Worm (Caenorhabditis elegans) whole organism, L4 larva: ENCODE data around the gene nspg-10.

Experiments used
- F37D6.2 ChIP-seq: sonication (generic microtip); optimal IDR thresholded peaks from 2 replicates; lab custom pipeline; 2016; ENCODE audit warnings: mild to moderate bottlenecking, missing genetic modification characterization, missing compliant biosample characterization
- F49E8.2 ChIP-seq: sonication (generic microtip); optimal IDR thresholded peaks from 2 replicates; lab custom pipeline; 2016; ENCODE audit warnings: missing compliant biosample characterization, mild to moderate bottlenecking, missing genetic modification characterization, borderline replicate concordance
- Y5F2A.4 ChIP-seq: fragments of 200-800 bp; sonication (Bioruptor generic); optimal IDR thresholded peaks from 2 replicates; lab custom pipeline; 2018; ENCODE audit warnings: mild to moderate bottlenecking, missing genetic modification characterization, missing compliant biosample characterization
- ZK546.5 ChIP-seq, 2 experiments: sonication (generic microtip); optimal IDR thresholded peaks; 2 replicates each; lab custom pipeline; 2017; ENCODE audit warnings: missing biosample characterization in 2 of 2, missing genetic modification characterization in 2 of 2
- aha-1 ChIP-seq: fragments of 150-350 bp; peaks from one replicate; lab custom pipeline; 2014; ENCODE audit warnings: missing biosample characterization, missing genetic modification characterization
- arid-1 ChIP-seq: fragments of 200-800 bp; sonication (Bioruptor generic); conservative IDR thresholded peaks from 2 replicates; pipeline ENCODE4 v1.3.6; 2022; ENCODE audit warnings: missing genetic modification reagents, missing genetic modification characterization, missing compliant biosample characterization
- ceh-20 ChIP-seq: fragments of 200-800 bp; sonication (Bioruptor generic); IDR thresholded peaks from 2 replicates; pipeline ENCODE4 v1.3.6; 2022; ENCODE audit warnings: missing genetic modification reagents, missing genetic modification characterization, missing compliant biosample characterization
- ceh-28 ChIP-seq: fragments of 150-350 bp; optimal IDR thresholded peaks from 2 replicates; lab custom pipeline; 2014; ENCODE audit warnings: missing biosample characterization, missing genetic modification reagents, missing genetic modification characterization
- ceh-82 ChIP-seq: sonication (generic microtip); optimal IDR thresholded peaks from 2 replicates; lab custom pipeline; 2017; ENCODE audit warnings: missing biosample characterization, missing genetic modification characterization
- ces-1 ChIP-seq: fragments of 150-350 bp; sonication (generic microtip); optimal IDR thresholded peaks from 4 replicates; lab custom pipeline; 2014; ENCODE audit warnings: missing biosample characterization, missing genetic modification reagents, missing genetic modification characterization
- ctbp-1 ChIP-seq: fragments of 200-800 bp; sonication (Bioruptor generic); IDR thresholded peaks from 2 replicates; pipeline ENCODE4 v1.3.6; 2022; ENCODE audit warnings: missing genetic modification reagents, missing genetic modification characterization, missing compliant biosample characterization
- daf-19 ChIP-seq: fragments of 200-800 bp; sonication (Bioruptor generic); conservative IDR thresholded peaks from 2 replicates; pipeline ENCODE4 v1.3.6; 2022; ENCODE audit warnings: missing genetic modification characterization, missing compliant biosample characterization
- daf-8 ChIP-seq: fragments of 200-800 bp; sonication (Bioruptor generic); IDR thresholded peaks from 2 replicates; pipeline ENCODE4 v1.3.6; 2022; ENCODE audit warnings: missing genetic modification characterization, missing compliant biosample characterization
- dmd-6 ChIP-seq: fragments of 200-800 bp; sonication (Bioruptor generic); IDR thresholded peaks from 2 replicates; pipeline ENCODE4 v1.3.6; 2022; ENCODE audit warnings: missing genetic modification reagents, missing genetic modification characterization, missing compliant biosample characterization
- dpl-1 ChIP-seq: fragments of 150-350 bp; optimal IDR thresholded peaks from 2 replicates; lab custom pipeline; 2014; ENCODE audit warnings: missing biosample characterization, missing genetic modification reagents, missing genetic modification characterization
- duxl-1 ChIP-seq: sonication (generic microtip); optimal IDR thresholded peaks from 2 replicates; lab custom pipeline; 2016; ENCODE audit warnings: mild to moderate bottlenecking, missing genetic modification characterization, moderate library complexity, missing compliant biosample characterization; ENCODE audit not compliant: poor library complexity
- dve-1 ChIP-seq: sonication (generic microtip); optimal IDR thresholded peaks from 2 replicates; lab custom pipeline; 2017; ENCODE audit warnings: antibody characterized with exemption, mild to moderate bottlenecking, missing genetic modification characterization, missing compliant biosample characterization; ENCODE audit not compliant: insufficient read depth
- egl-43 ChIP-seq: fragments of 200-800 bp; sonication (Bioruptor generic); IDR thresholded peaks from 2 replicates; pipeline ENCODE4 v1.3.6; 2022; ENCODE audit warnings: missing genetic modification reagents, missing genetic modification characterization, missing compliant biosample characterization
- hlh-11 ChIP-seq: fragments of 200-800 bp; sonication (Bioruptor generic); optimal IDR thresholded peaks from 2 replicates; lab custom pipeline; 2018; ENCODE audit warnings: mild to moderate bottlenecking, missing genetic modification characterization, missing compliant biosample characterization
- hlh-30 ChIP-seq: sonication (generic microtip); optimal IDR thresholded peaks from 2 replicates; lab custom pipeline; 2017; ENCODE audit warnings: antibody characterized with exemption, mild to moderate bottlenecking, missing genetic modification characterization, missing compliant biosample characterization; ENCODE audit not compliant: insufficient read depth
- hmg-1.1 ChIP-seq: fragments of 200-800 bp; sonication (Bioruptor generic); IDR thresholded peaks from 2 replicates; pipeline ENCODE4 v1.3.6; 2022; ENCODE audit warnings: missing genetic modification reagents, missing genetic modification characterization, missing compliant biosample characterization
- jun-1 ChIP-seq: fragments of 150-350 bp; optimal IDR thresholded peaks from 2 replicates; lab custom pipeline; 2014; ENCODE audit warnings: missing biosample characterization, missing genetic modification reagents, missing genetic modification characterization
- lin-13 ChIP-seq: fragments of 150-350 bp; optimal IDR thresholded peaks from 2 replicates; lab custom pipeline; 2014; ENCODE audit warnings: missing biosample characterization, missing genetic modification reagents, missing genetic modification characterization
- lin-29 ChIP-seq: fragments of 200-800 bp; sonication (Bioruptor generic); IDR thresholded peaks from 2 replicates; pipeline ENCODE4 v1.3.6; 2022; ENCODE audit warnings: missing genetic modification reagents, missing genetic modification characterization, missing compliant biosample characterization
- lin-38 ChIP-seq: fragments of 200-800 bp; sonication (Bioruptor generic); IDR thresholded peaks from 2 replicates; pipeline ENCODE4 v1.3.6; 2022; ENCODE audit warnings: missing genetic modification reagents, missing genetic modification characterization, missing compliant biosample characterization
- lir-3 ChIP-seq: sonication (generic microtip); optimal IDR thresholded peaks from 2 replicates; lab custom pipeline; 2016; ENCODE audit warnings: mild to moderate bottlenecking, missing genetic modification characterization, missing compliant biosample characterization
- lsy-2 ChIP-seq, 2 experiments: fragments of 150-350 bp in 1 of 2; sonication (generic microtip) in 1 of 2; optimal IDR thresholded peaks; 2 replicates each; lab custom pipeline; 2014 to 2017; ENCODE audit warnings: missing biosample characterization in 2 of 2, missing genetic modification characterization in 2 of 2
- madf-5 ChIP-seq, 2 experiments: fragments of 200-800 bp; sonication (Bioruptor generic); IDR thresholded peaks; 2 replicates each; pipeline ENCODE4 v1.3.6; 2022; ENCODE audit warnings: missing compliant biosample characterization in 2 of 2, missing genetic modification characterization in 2 of 2
- mdl-1 ChIP-seq, 2 experiments: fragments of 150-350 bp in 1 of 2; sonication (generic microtip) in 1 of 2; optimal IDR thresholded peaks; 2 replicates each; lab custom pipeline; 2014 to 2017; ENCODE audit warnings: missing biosample characterization in 2 of 2, missing genetic modification characterization in 2 of 2
- mdt-29 ChIP-seq: fragments of 200-800 bp; sonication (Bioruptor generic); IDR thresholded peaks from 2 replicates; pipeline ENCODE4 v1.3.6; 2022; ENCODE audit warnings: missing genetic modification reagents, missing genetic modification characterization, missing compliant biosample characterization
- mes-2 ChIP-seq: sonication (generic microtip); optimal IDR thresholded peaks from 2 replicates; lab custom pipeline; 2016; ENCODE audit warnings: missing genotype, mild to moderate bottlenecking, missing genetic modification characterization, missing compliant biosample characterization; ENCODE audit not compliant: poor library complexity, severe bottlenecking
- mxl-3 ChIP-seq: fragments of 200-800 bp; sonication (Bioruptor generic); optimal IDR thresholded peaks from 2 replicates; lab custom pipeline; 2018; ENCODE audit warnings: mild to moderate bottlenecking, missing genetic modification characterization, missing compliant biosample characterization
- nhr-11 ChIP-seq: fragments of 150-350 bp; optimal IDR thresholded peaks from 2 replicates; lab custom pipeline; 2014; ENCODE audit warnings: missing biosample characterization, missing genetic modification characterization
- nhr-28 ChIP-seq: fragments of 150-350 bp; optimal IDR thresholded peaks from 2 replicates; lab custom pipeline; 2014; ENCODE audit warnings: missing biosample characterization, missing genetic modification characterization
- nhr-42 ChIP-seq: fragments of 200-800 bp; sonication (Bioruptor generic); IDR thresholded peaks from 2 replicates; pipeline ENCODE4 v1.3.6; 2022; ENCODE audit warnings: missing genetic modification characterization, missing compliant biosample characterization
- nhr-48 ChIP-seq: sonication (generic microtip); optimal IDR thresholded peaks from 2 replicates; lab custom pipeline; 2016; ENCODE audit warnings: mild to moderate bottlenecking, missing genetic modification characterization, missing compliant biosample characterization
- nhr-6 ChIP-seq: fragments of 150-350 bp; optimal IDR thresholded peaks from 2 replicates; lab custom pipeline; 2014; ENCODE audit warnings: missing biosample characterization, missing genetic modification characterization
- nhr-77 ChIP-seq: fragments of 150-350 bp; optimal IDR thresholded peaks from 2 replicates; lab custom pipeline; 2014; ENCODE audit warnings: missing biosample characterization, missing genetic modification characterization
- pha-4 ChIP-seq, 2 experiments: fragments of 150-350 bp in 1 of 2; fragments of 200-800 bp in 1 of 2; sonication (Bioruptor generic) in 1 of 2; IDR thresholded peaks in 1 of 2; optimal IDR thresholded peaks in 1 of 2; 2 replicates each; pipeline versions ENCODE4 v1.3.6 to Lab custom; 2014 to 2022; ENCODE audit warnings: missing genetic modification characterization in 2 of 2, missing genetic modification reagents in 2 of 2, missing biosample characterization in 1 of 2, missing compliant biosample characterization in 1 of 2
- pqm-1 ChIP-seq: sonication (generic microtip); optimal IDR thresholded peaks from 2 replicates; lab custom pipeline; 2017; ENCODE audit warnings: missing biosample characterization, missing genetic modification characterization
- spr-3 ChIP-seq: fragments of 200-800 bp; sonication (Bioruptor generic); optimal IDR thresholded peaks from 2 replicates; lab custom pipeline; 2018; ENCODE audit warnings: mild to moderate bottlenecking, missing genetic modification characterization, missing compliant biosample characterization
- unc-130 ChIP-seq: sonication (generic microtip); optimal IDR thresholded peaks from 2 replicates; lab custom pipeline; 2016; ENCODE audit warnings: missing genetic modification reagents, missing genetic modification characterization, missing compliant biosample characterization
- unc-62 ChIP-seq, 3 experiments: fragments of 150-350 bp in 1 of 3; sonication (generic microtip); optimal IDR thresholded peaks in 2 of 3; peaks in 1 of 3; 1 replicate in 1 of 3; 2 replicates in 2 of 3; lab custom pipeline; 2014 to 2017; ENCODE audit warnings: missing biosample characterization in 3 of 3, missing genetic modification characterization in 3 of 3, missing genetic modification reagents in 3 of 3, missing genotype in 1 of 3
- vab-7 ChIP-seq: fragments of 200-800 bp; sonication (Bioruptor generic); IDR thresholded peaks from 2 replicates; pipeline ENCODE4 v1.3.6; 2022; ENCODE audit warnings: missing genetic modification reagents, missing genetic modification characterization, missing compliant biosample characterization
- zag-1 ChIP-seq: fragments of 150-350 bp; optimal IDR thresholded peaks from 2 replicates; lab custom pipeline; 2014; ENCODE audit warnings: missing biosample characterization, missing genetic modification characterization
- zfp-3 ChIP-seq: fragments of 200-800 bp; sonication (Bioruptor generic); conservative IDR thresholded peaks from 2 replicates; pipeline ENCODE4 v1.3.6; 2022; ENCODE audit warnings: missing genetic modification reagents, missing genetic modification characterization, missing compliant biosample characterization

Gene nspg-10

DNA sequence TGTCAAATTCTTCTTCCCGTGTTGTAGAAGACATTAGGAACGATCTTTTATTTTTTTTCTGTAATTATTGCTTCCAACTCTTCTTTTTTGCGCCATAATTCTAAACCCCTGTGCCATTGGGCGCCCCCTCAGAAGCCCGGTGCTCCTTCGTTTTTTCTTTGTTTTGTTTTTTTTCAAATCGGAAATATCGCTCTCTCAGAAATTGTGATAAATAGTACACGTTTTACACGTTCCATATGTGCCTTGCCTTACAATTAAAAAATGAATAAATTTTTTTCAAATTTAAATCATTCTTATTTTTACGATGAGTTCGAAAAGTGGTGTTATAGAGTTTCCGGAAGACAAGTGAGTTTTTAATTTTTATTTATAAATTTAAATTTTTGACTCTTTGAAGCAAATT lies 43.9 kb downstream of the nspg-10 start, which contains the start of gene F29B9.7:
Gene F29B9.7 (plus strand): TSS at position 301 of the 400 bp plus-strand sequence.
- TF ChIP-seq unc-62 (GFP tag; optimal IDR thresholded peaks at IDR 0.05 in 1 of 2; lab: Kevin White, UChicago) (peak in 1 of 2 experiments; percentile 11), unc-62 (tag; optimal IDR thresholded peaks at IDR 0.05; lab: Kevin White, UChicago) (no peak), hlh-11 (tag; lab: Kevin White, UChicago) (no peak)

DNA sequence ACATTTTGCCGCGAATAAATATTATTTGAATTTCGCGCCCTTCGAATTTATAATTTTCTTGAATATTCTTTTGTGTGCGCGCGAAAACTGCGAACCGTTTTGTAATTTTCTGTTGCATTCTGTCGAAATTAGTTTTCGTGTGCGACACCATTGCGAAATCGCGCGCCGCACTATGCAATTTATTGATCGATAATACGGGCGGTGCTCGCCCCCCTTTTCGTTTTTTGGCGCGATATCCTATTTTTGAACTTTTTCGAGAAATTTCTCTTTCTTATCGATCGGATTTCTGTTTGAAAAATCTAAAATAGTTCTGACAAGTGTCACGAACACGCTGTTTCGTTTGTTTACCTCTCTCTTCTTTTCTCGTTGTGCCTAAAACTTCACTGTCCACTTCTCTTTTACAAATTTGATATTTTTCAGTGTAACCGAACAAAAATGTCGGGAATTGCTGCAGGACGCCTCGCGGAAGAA lies 45.1 kb downstream of the nspg-10 start, which contains the start of gene ubc-9:
Gene ubc-9 (plus strand): TSS at position 421 of the 471 bp plus-strand sequence.
- TF ChIP-seq F37D6.2 (tag; lab: Kevin White, UChicago): peak; percentile 49
- TF ChIP-seq dve-1: peak; percentile 71
- TF ChIP-seq aha-1 (tag; lab: Kevin White, UChicago): peak; percentile 96
- peak; percentile 46 for TF ChIP-seq nhr-28 (tag; lab: Kevin White, UChicago)
- peak; percentile 61; the same call in 1 of the 2 replicates for TF ChIP-seq ceh-20 (GFP tag; lab: Robert Waterston, UW)
- TF ChIP-seq dmd-6 (GFP tag; lab: Robert Waterston, UW): peak; percentile 51
- TF ChIP-seq mdt-29 (GFP tag; lab: Robert Waterston, UW): peak; percentile 53; the same call in 1 of the 2 replicates
- TF ChIP-seq lin-38: peak; percentile 83
- TF ChIP-seq Y5F2A.4 (GFP tag; lab: Kevin White, UChicago): no peak
- no peak for TF ChIP-seq ces-1
- TF ChIP-seq unc-130: peak; percentile 84
- TF ChIP-seq daf-8: no peak
- no peak for TF ChIP-seq ZK546.5 (tag; optimal IDR thresholded peaks at IDR 0.05; lab: Kevin White, UChicago)
- no peak for TF ChIP-seq madf-5 (GFP tag; IDR thresholded peaks at IDR 0.05; lab: Robert Waterston, UW)
- TF ChIP-seq F49E8.2 (tag; lab: Kevin White, UChicago): peak; percentile 35
- no peak for TF ChIP-seq ceh-82 (tag; lab: Kevin White, UChicago)
- TF ChIP-seq hmg-1.1: peak; percentile 80
- peak; percentile 48 for TF ChIP-seq nhr-11 (tag; lab: Kevin White, UChicago)
- peak; percentile 56; the same call in 1 of the 2 replicates for TF ChIP-seq egl-43 (GFP tag; lab: Robert Waterston, UW)
- no peak for TF ChIP-seq spr-3 (GFP tag; lab: Kevin White, UChicago)
- TF ChIP-seq lin-13: peak; percentile 92
- TF ChIP-seq hlh-30 (tag; lab: Kevin White, UChicago): peak; percentile 58
- TF ChIP-seq arid-1: peak; percentile 32; the same call in 1 of the 2 replicates
- no peak for TF ChIP-seq zag-1
- peak; percentile 47 for TF ChIP-seq mxl-3 (GFP tag; lab: Kevin White, UChicago)
- TF ChIP-seq lir-3 (tag; lab: Kevin White, UChicago): no peak
- TF ChIP-seq hlh-11 (tag; lab: Kevin White, UChicago): peak; percentile 74
- peak; percentile 90 for TF ChIP-seq mes-2
- TF ChIP-seq nhr-42 (GFP tag; lab: Robert Waterston, UW): no peak
- no peak for TF ChIP-seq zfp-3 (GFP tag; lab: Robert Waterston, UW)
- peak; percentile 47 for TF ChIP-seq nhr-77
- 0 out of 2 replicates have a peak, but pooled peaks have one; percentile 31 for TF ChIP-seq vab-7 (GFP tag; lab: Robert Waterston, UW)
- peak; percentile 31 for TF ChIP-seq duxl-1 (tag; lab: Kevin White, UChicago)
- TF ChIP-seq ctbp-1 (GFP tag; lab: Robert Waterston, UW): peak; percentile 56; the same call in 1 of the 2 replicates
- TF ChIP-seq pqm-1: peak; percentile 40
- TF ChIP-seq dpl-1 (GFP tag; lab: Kevin White, UChicago): peak; percentile 75
- TF ChIP-seq lsy-2 (tag; optimal IDR thresholded peaks at IDR 0.05; lab: Kevin White, UChicago): peak; percentile 33 to 81
- no peak for TF ChIP-seq jun-1 (tag; lab: Kevin White, UChicago)
- peak; percentile 1 for TF ChIP-seq nhr-6 (tag; lab: Kevin White, UChicago)
- no peak for TF ChIP-seq lin-29 (GFP tag; lab: Robert Waterston, UW)
- TF ChIP-seq nhr-48 (tag; lab: Kevin White, UChicago): no peak
- TF ChIP-seq pha-4 (GFP tag; IDR thresholded peaks at IDR 0.05; lab: Robert Waterston, UW): no peak; the same call in 1 of the 2 replicates
- no peak for TF ChIP-seq pha-4 (tag; optimal IDR thresholded peaks at IDR 0.05; lab: Kevin White, UChicago)
- TF ChIP-seq ceh-28 (tag; lab: Kevin White, UChicago): peak; percentile 77
- no peak for TF ChIP-seq mdl-1 (tag; optimal IDR thresholded peaks at IDR 0.05; lab: Kevin White, UChicago)
- no peak for TF ChIP-seq daf-19
